Worm (Caenorhabditis elegans): ENCODE results near the gene K09C8.9.
A peak's percentile ranks its signal among the peaks of the same experiment; 100 is the strongest.

K09C8.9 gene

ce11 chrX:10951922-10952321 is 15.7 kb downstream of the K09C8.9 start:
- no peak for TF ChIP-seq nfyb-1 (GFP tag; IDR thresholded peaks at IDR 0.05)
- TF ChIP-seq dpl-1 (GFP tag; optimal IDR thresholded peaks at IDR 0.05), result no peak
- no peak for TF ChIP-seq madf-8 (GFP tag; conservative IDR thresholded peaks at IDR 0.05)
- TF ChIP-seq tbp1 (GFP tag; optimal IDR thresholded peaks at IDR 0.05), result no peak
- no peak for TF ChIP-seq ceh-40 (GFP tag; IDR thresholded peaks at IDR 0.05)
- TF ChIP-seq nhr-120 (GFP tag; IDR thresholded peaks at IDR 0.05), result no peak
- TF ChIP-seq nhr-80 (tag; optimal IDR thresholded peaks at IDR 0.05), result peak; percentile 6

ce11 chrX:10951168-10951567 is 16.4 kb downstream of the K09C8.9 start, which contains the start of gene K09C8.7:
Gene K09C8.7 (minus strand): TSS chrX:10951393.
- TF ChIP-seq Y67H2A.10 (GFP tag; conservative IDR thresholded peaks at IDR 0.05) (no peak), lsy-27 (tag; optimal IDR thresholded peaks at IDR 0.05; ENCODE audit: borderline replicate concordance, insufficient read depth) (no peak), hlh-12 (tag; optimal IDR thresholded peaks at IDR 0.05) (no peak), him-1 (tag; optimal IDR thresholded peaks at IDR 0.05) (no peak), ccch-3 (GFP tag; optimal IDR thresholded peaks at IDR 0.05) (no peak), B0019.2 (GFP tag; conservative IDR thresholded peaks at IDR 0.05) (no peak), madf-8 (GFP tag; conservative IDR thresholded peaks at IDR 0.05) (no peak), chd-7 (tag; optimal IDR thresholded peaks at IDR 0.05) (no peak), unc-62 (GFP tag; optimal IDR thresholded peaks at IDR 0.05) (no peak)

DNA sequence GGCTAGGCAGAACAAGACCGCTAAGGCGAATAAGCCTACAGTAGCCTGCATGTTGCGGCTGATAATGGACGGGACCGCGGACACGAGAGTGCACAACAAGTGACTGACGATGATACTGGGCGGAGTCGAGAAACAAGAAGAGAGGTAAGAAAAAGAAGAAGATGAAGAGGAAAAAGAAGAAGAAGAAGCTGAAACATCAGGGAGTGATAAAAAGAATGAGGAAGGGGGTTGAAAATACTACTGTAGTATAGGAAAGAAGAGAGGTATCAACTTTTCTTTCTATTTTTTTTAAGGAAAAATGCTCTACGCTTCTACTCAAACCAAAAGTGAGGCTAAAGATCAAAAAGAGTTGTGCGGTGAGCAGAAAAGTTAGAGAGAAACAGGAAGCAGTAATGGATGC is 18.7 kb downstream of the K09C8.9 start, which contains the start of gene T21B6.3:
TSS of gene T21B6.3 (minus strand) at position 101 of the 400 bp plus-strand sequence.
- TF ChIP-seq akir-1 (GFP tag; optimal IDR thresholded peaks at IDR 0.05) (no peak), F57C9.4 (tag; optimal IDR thresholded peaks at IDR 0.05) (no peak), ceh-27 (GFP tag; optimal IDR thresholded peaks at IDR 0.05) (no peak), zim-3 (tag; optimal IDR thresholded peaks at IDR 0.05) (no peak), rcor-1 (GFP tag; IDR thresholded peaks at IDR 0.05) (no peak), egl-44 (GFP tag; IDR thresholded peaks at IDR 0.05) (no peak), B0035.1 (tag; optimal IDR thresholded peaks at IDR 0.05) (no peak), Y56A3A.18 (GFP tag; IDR thresholded peaks at IDR 0.05) (no peak), ets-4 (GFP tag; optimal IDR thresholded peaks at IDR 0.05) (no peak), ceh-40 (GFP tag; IDR thresholded peaks at IDR 0.05) (no peak), aptf-2 (GFP tag; conservative IDR thresholded peaks at IDR 0.05) (no peak), attf-5 (GFP tag; optimal IDR thresholded peaks at IDR 0.05) (no peak), Y53F4B.3 (GFP tag; IDR thresholded peaks at IDR 0.05) (no peak), Y79H2A.3 (GFP tag; conservative IDR thresholded peaks at IDR 0.05) (no peak), C17E4.6 (GFP tag; IDR thresholded peaks at IDR 0.05) (no peak)

DNA sequence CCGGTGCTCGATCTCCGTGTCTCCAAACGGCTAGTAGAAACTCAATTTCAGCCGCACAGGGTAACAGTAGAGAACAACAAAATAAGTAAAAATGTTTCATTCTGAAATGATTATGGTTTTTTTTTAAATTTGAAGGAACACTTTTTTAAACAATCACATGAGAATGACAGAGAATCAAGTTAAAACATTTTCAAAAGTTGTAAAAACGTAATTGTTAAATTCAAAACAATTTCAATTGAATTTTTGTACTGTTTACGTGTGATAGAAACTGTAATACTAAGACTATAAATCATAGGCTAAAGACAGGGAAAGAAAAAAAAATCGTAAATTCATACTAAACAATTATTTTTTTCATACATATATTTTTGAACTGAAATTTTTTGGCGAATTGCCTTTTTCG is 26.3 kb downstream of the K09C8.9 start, which contains the start of gene pho-7:
TSS of gene pho-7 (minus strand) at position 101 of the 400 bp plus-strand sequence.
- TF ChIP-seq F55B11.4 (tag; optimal IDR thresholded peaks at IDR 0.05; ENCODE audit: borderline replicate concordance, insufficient read depth) (no peak), rpc-1 (optimal IDR thresholded peaks at IDR 0.05) (no peak), rpc-1 (tag; optimal IDR thresholded peaks at IDR 0.05) (no peak), lag-1 (GFP tag; IDR thresholded peaks at IDR 0.05) (no peak), him-1 (tag; optimal IDR thresholded peaks at IDR 0.05) (no peak), hlh-12 (tag; optimal IDR thresholded peaks at IDR 0.05) (no peak), Y67H2A.10 (GFP tag; conservative IDR thresholded peaks at IDR 0.05) (no peak), Y56A3A.18 (GFP tag; IDR thresholded peaks at IDR 0.05) (no peak), lir-1 (GFP tag; conservative IDR thresholded peaks at IDR 0.05) (no peak)

Measured in whole organism, young adult.